Fruit fly (Drosophila melanogaster): ENCODE results near the gene Amnionless.

- no peak for TF ChIP-seq ind (GFP tag; optimal IDR thresholded peaks at IDR 0.05)
- no peak for TF ChIP-seq CG3163 (GFP tag; optimal IDR thresholded peaks at IDR 0.05)
- TF ChIP-seq CG31441 (GFP tag; IDR thresholded peaks at IDR 0.05): no peak
- no peak for TF ChIP-seq CG2129 (GFP tag; IDR thresholded peaks at IDR 0.05; ENCODE audit: partially characterized antibody)
- no peak for TF ChIP-seq CG17361 (GFP tag; IDR thresholded peaks at IDR 0.05)
- TF ChIP-seq p53 (GFP tag; optimal IDR thresholded peaks at IDR 0.05): no peak
- TF ChIP-seq br (optimal IDR thresholded peaks at IDR 0.05): no peak
- TF ChIP-seq aop (GFP tag; IDR thresholded peaks at IDR 0.05): no peak
- no peak for TF ChIP-seq Tbp (GFP tag; optimal IDR thresholded peaks at IDR 0.05)
Measured at dm6 chr2L:305198-305597, 16.3 kb upstream of the Amnionless start.
